Fruit fly (Drosophila melanogaster): ENCODE results near the gene Gyc88E.

dm6 chr3R:15110135-15110534 is 40.0 kb upstream of the Gyc88E start:
- TF ChIP-seq CG10348 (GFP tag; IDR thresholded peaks at IDR 0.05) (no peak), Snoo (tag; optimal IDR thresholded peaks at IDR 0.05) (no peak)
